Fruit fly (Drosophila melanogaster): Measurements from ENCODE around the gene Sr-CIV.

Sr-CIV gene

dm6 chr2L:3538564-3539411 lies 14.9 kb upstream of the Sr-CIV start, which contains the start of gene drm (continued):
- TF ChIP-seq Kr (GFP tag; optimal IDR thresholded peaks at IDR 0.05) (peak; percentile 83), Nf-YB (GFP tag; optimal IDR thresholded peaks at IDR 0.05) (peak; percentile 96), GATAe (GFP tag; conservative IDR thresholded peaks at IDR 0.05) (no peak), sens (GFP tag) (peak; percentile 27), abd-A (tag; optimal IDR thresholded peaks at IDR 0.05) (peak; percentile 38), Camta (GFP tag; optimal IDR thresholded peaks at IDR 0.05) (no peak), tna (GFP tag; IDR thresholded peaks at IDR 0.05; ENCODE audit: partially characterized antibody) (no peak), z (GFP tag; IDR thresholded peaks at IDR 0.05) (peak; percentile 96), Eip74EF (GFP tag; optimal IDR thresholded peaks at IDR 0.05) (no peak), crol (GFP tag; IDR thresholded peaks at IDR 0.05) (no peak), CG17612 (GFP tag; IDR thresholded peaks at IDR 0.05) (no peak), ttk (GFP tag; IDR thresholded peaks at IDR 0.05) (no peak), gsb (GFP tag; IDR thresholded peaks at IDR 0.05) (no peak), tx (GFP tag; optimal IDR thresholded peaks at IDR 0.05) (no peak), cg (GFP tag; optimal IDR thresholded peaks at IDR 0.05) (peak; percentile 49), Abd-B (GFP tag; optimal IDR thresholded peaks at IDR 0.05) (peak; percentile 23), sim (GFP tag; IDR thresholded peaks at IDR 0.05) (no peak), CG10321 (GFP tag; IDR thresholded peaks at IDR 0.05) (peak; percentile 97), sr (GFP tag; IDR thresholded peaks at IDR 0.05) (no peak), ham (GFP tag; IDR thresholded peaks at IDR 0.05) (no peak), lola (GFP tag; optimal IDR thresholded peaks at IDR 0.05) (no peak), otp (GFP tag; IDR thresholded peaks at IDR 0.05) (no peak), chinmo (GFP tag; IDR thresholded peaks at IDR 0.05; ENCODE audit: partially characterized antibody) (0 out of 4 replicates have a peak, but pooled peaks have one; percentile 65), CG4820 (GFP tag; optimal IDR thresholded peaks at IDR 0.05) (no peak), CG8089 (GFP tag; optimal IDR thresholded peaks at IDR 0.05) (no peak), CG7271 (tag; optimal IDR thresholded peaks at IDR 0.05) (no peak), CG4404 (GFP tag; IDR thresholded peaks at IDR 0.05) (no peak), HmgD (GFP tag; optimal IDR thresholded peaks at IDR 0.05) (no peak), CG9609 (GFP tag; optimal IDR thresholded peaks at IDR 0.05) (no peak), Hand (GFP tag; optimal IDR thresholded peaks at IDR 0.05) (no peak), CG2875 (GFP tag; optimal IDR thresholded peaks at IDR 0.05) (no peak), CG10543 (GFP tag; optimal IDR thresholded peaks at IDR 0.05) (no peak), tll (GFP tag; optimal IDR thresholded peaks at IDR 0.05) (no peak), CG1647 (GFP tag; optimal IDR thresholded peaks at IDR 0.05) (no peak), CG8478 (optimal IDR thresholded peaks at IDR 0.05) (peak; percentile 61), CG12391 (tag; optimal IDR thresholded peaks at IDR 0.05) (no peak), vvl (GFP tag; IDR thresholded peaks at IDR 0.05) (peak; percentile 67), Deaf1 (tag; optimal IDR thresholded peaks at IDR 0.05) (peak; percentile 43), CoRest (tag; optimal IDR thresholded peaks at IDR 0.05) (peak; percentile 14), CG3163 (GFP tag; optimal IDR thresholded peaks at IDR 0.05) (no peak), hbn (GFP tag; IDR thresholded peaks at IDR 0.05; ENCODE audit: partially characterized antibody) (no peak), CG32767 (GFP tag; IDR thresholded peaks at IDR 0.05) (0 out of 2 replicates have a peak, but pooled peaks have one; percentile 16), CG5245 (GFP tag; optimal IDR thresholded peaks at IDR 0.05) (no peak), stwl (tag; optimal IDR thresholded peaks at IDR 0.05) (no peak), Hr78 (GFP tag; optimal IDR thresholded peaks at IDR 0.05) (no peak), hb (GFP tag; IDR thresholded peaks at IDR 0.05; ENCODE audit: partially characterized antibody) (0 out of 3 replicates have a peak, but pooled peaks have one; percentile 61), pita (GFP tag; optimal IDR thresholded peaks at IDR 0.05) (no peak), Jarid2 (GFP tag; optimal IDR thresholded peaks at IDR 0.05) (peak; percentile 53)

Data from whole organism, embryonic.